Fruit fly (Drosophila melanogaster) whole organism, adult: ENCODE results near the gene Uros2.

Source experiments
- CG12768 ChIP-seq: fragments of 200-800 bp; sonication (Bioruptor generic); optimal IDR thresholded peaks from 2 replicates; lab custom pipeline; 2017; ENCODE audit warnings: missing biosample characterization, missing genetic modification characterization, mild to moderate bottlenecking, moderate library complexity, missing genetic modification reagents
- CG33017 ChIP-seq: fragments of 200-800 bp; sonication (Bioruptor generic); optimal IDR thresholded peaks from 2 replicates; lab custom pipeline; 2018; ENCODE audit warnings: missing biosample characterization, mild to moderate bottlenecking, missing genetic modification characterization, moderate library complexity
- Crg-1 ChIP-seq: fragments of 200-800 bp; sonication (Bioruptor generic); optimal IDR thresholded peaks from 2 replicates; lab custom pipeline; 2016; ENCODE audit warnings: missing biosample characterization, missing genetic modification characterization
- Hr96 ChIP-seq: fragments of 200-800 bp; sonication (Bioruptor generic); optimal IDR thresholded peaks from 2 replicates; lab custom pipeline; 2016; ENCODE audit warnings: missing biosample characterization, missing genetic modification characterization
- Mnt ChIP-seq: fragments of 200-800 bp; sonication (Bioruptor generic); optimal IDR thresholded peaks from 2 replicates; lab custom pipeline; 2016; ENCODE audit warnings: missing biosample characterization, mild to moderate bottlenecking, missing genetic modification characterization
- bab1 ChIP-seq: fragments of 200-800 bp; sonication (Bioruptor generic); optimal IDR thresholded peaks from 3 replicates; lab custom pipeline; 2019; ENCODE audit warnings: missing biosample characterization, mild to moderate bottlenecking, missing genetic modification characterization, moderate library complexity
- cnc ChIP-seq, 2 experiments: fragments of >200 bp; optimal IDR thresholded peaks; 2 replicates each; lab custom pipeline; 2017
- tj ChIP-seq: fragments of 200-800 bp; sonication (Bioruptor generic); optimal IDR thresholded peaks from 3 replicates; lab custom pipeline; 2017; ENCODE audit warnings: missing biosample characterization, mild to moderate bottlenecking, missing genetic modification characterization, moderate library complexity

dm6 chr3R:15775242-15775641 lies 13.1 kb upstream of the Uros2 start, which contains the start of gene CG45207:
- TF ChIP-seq Crg-1 (GFP tag; lab: Kevin White, UChicago) (no peak), CG12768 (GFP tag; lab: Kevin White, UChicago) (no peak), CG33017 (tag; lab: Kevin White, UChicago) (no peak), tj (no peak), cnc (optimal IDR thresholded peaks at IDR 0.05; lab: Kevin White, UChicago) (no peak), bab1 (GFP tag; lab: Kevin White, UChicago) (no peak), Hr96 (no peak), Mnt (GFP tag; lab: Kevin White, UChicago) (no peak)
